Worm (Caenorhabditis elegans): ENCODE data around the gene M03E7.3.
"Not testable (repeated sequence)": the region's sequence is repeated elsewhere in the genome, so short reads cannot be mapped to it uniquely, and the experiment has no call there.

M03E7.3 gene

DNA sequence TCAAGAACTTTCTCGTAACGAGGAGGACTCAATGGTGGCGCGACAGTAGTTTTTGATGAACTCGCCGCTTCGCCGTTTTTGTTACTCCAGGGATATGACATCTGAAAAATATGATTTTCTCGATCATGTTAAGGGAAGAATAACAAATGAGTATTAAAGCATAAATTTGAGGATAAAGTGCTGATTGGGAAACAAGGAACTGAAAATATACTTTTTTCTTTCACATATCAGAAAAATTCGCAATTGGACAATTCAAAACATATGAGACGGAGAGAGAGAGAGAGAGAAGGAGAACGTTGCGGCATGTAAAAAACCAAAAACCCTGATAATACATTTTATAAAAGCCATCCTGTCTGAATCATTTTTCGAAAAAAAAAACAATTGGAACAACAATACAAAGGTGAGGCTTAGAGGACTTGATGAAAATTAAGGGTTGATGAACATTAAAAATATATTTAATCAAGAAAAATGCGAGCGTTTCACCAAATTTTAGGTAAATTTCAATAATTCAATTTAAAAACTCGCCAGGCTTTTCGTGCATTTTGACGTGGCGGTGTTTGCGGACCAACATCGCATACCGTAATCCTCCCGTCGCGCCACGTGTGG, 45.9 kb downstream of the M03E7.3 start, which contains the start of the genes mut-14 and C14C11.2:
TSS of gene mut-14 (minus strand) at position 101 of the 606 bp plus-strand sequence.
TSS of gene C14C11.2 (plus strand) at position 556 of the 606 bp plus-strand sequence.
- TF ChIP-seq hmg-1.1 (GFP tag; IDR thresholded peaks at IDR 0.05) (no peak), daf-8 (GFP tag; IDR thresholded peaks at IDR 0.05) (no peak), nhr-11 (tag; optimal IDR thresholded peaks at IDR 0.05) (no peak)

DNA sequence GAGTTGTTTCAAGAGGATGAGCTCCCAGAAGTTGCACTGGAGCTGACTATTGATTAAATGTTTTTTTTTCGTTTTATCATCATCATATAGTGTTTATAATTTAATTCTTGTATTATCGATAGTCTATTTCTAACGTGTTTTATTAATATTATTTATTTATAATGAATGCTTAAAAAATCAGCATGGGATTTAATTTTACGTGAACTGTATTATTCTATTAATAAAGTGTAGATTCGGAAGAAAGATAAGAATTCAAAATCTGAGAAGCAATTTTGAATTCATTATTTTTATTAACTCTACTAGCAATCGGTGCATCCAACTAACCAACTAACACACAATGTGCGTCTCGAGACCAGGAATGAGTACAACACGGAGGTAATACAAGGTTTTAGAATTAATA, 48.5 kb downstream of the M03E7.3 start, which contains the start of gene C14C11.1:
TSS of gene C14C11.1 (plus strand) at position 301 of the 400 bp plus-strand sequence.
- not testable (repeated sequence) for TF ChIP-seq rbr-2 (tag; optimal IDR thresholded peaks at IDR 0.05); dpl-1 (GFP tag; optimal IDR thresholded peaks at IDR 0.05); mdl-1 (tag; optimal IDR thresholded peaks at IDR 0.05)
